Worm (Caenorhabditis elegans) whole organism, early embryonic: Measurements from ENCODE around the gene F21C10.9.

Experiments
- B0310.2 ChIP-seq: sonication (generic microtip); optimal IDR thresholded peaks from 2 replicates; lab custom pipeline; 2016; ENCODE audit warnings: mild to moderate bottlenecking, missing genetic modification characterization, missing compliant biosample characterization
- F13C5.2 ChIP-seq: sonication (generic microtip); optimal IDR thresholded peaks from 2 replicates; lab custom pipeline; 2017; ENCODE audit warnings: mild to moderate bottlenecking, missing genetic modification characterization, inconsistent platforms, missing compliant biosample characterization
- ama-1 ChIP-seq: fragments of 150-350 bp; optimal IDR thresholded peaks from 2 replicates; lab custom pipeline; 2014
- ceh-36 ChIP-seq: sonication (generic microtip); optimal IDR thresholded peaks from 2 replicates; lab custom pipeline; 2016; ENCODE audit warnings: missing genetic modification characterization, inconsistent platforms, missing compliant biosample characterization
- flt-1 ChIP-seq: fragments of 200-800 bp; sonication (Bioruptor generic); IDR thresholded peaks from 2 replicates; pipeline ENCODE4 v1.3.6; 2022; ENCODE audit warnings: missing genetic modification characterization, missing compliant biosample characterization
- hmbx-1 ChIP-seq: sonication (generic microtip); optimal IDR thresholded peaks from 2 replicates; lab custom pipeline; 2016; ENCODE audit warnings: mild to moderate bottlenecking, missing genetic modification characterization, missing compliant biosample characterization
- hmg-4 ChIP-seq: fragments of 200-800 bp; sonication (Bioruptor generic); optimal IDR thresholded peaks from 2 replicates; lab custom pipeline; 2018; ENCODE audit warnings: mild to moderate bottlenecking, missing genetic modification characterization, missing compliant biosample characterization
- pes-1 ChIP-seq: fragments of 200-800 bp; sonication (Bioruptor generic); IDR thresholded peaks from 2 replicates; pipeline ENCODE4 v1.3.6; 2022; ENCODE audit warnings: missing genetic modification reagents, missing genetic modification characterization, missing compliant biosample characterization
- sea-1 ChIP-seq: fragments of 200-800 bp; sonication (Bioruptor generic); conservative IDR thresholded peaks from 2 replicates; pipeline ENCODE4 v1.3.6; 2022; ENCODE audit warnings: missing genetic modification characterization, missing compliant biosample characterization
- tbx-11 ChIP-seq: fragments of 200-800 bp; sonication (Bioruptor generic); IDR thresholded peaks from 2 replicates; pipeline ENCODE4 v1.3.6; 2022; ENCODE audit warnings: missing genetic modification characterization, missing compliant biosample characterization
- tra-4 ChIP-seq: sonication (generic microtip); optimal IDR thresholded peaks from 2 replicates; lab custom pipeline; 2017; ENCODE audit warnings: missing genetic modification characterization, missing compliant biosample characterization

ce11 chrV:9073322-9074038 is 25.0 kb downstream of the F21C10.9 start, which contains the start of gene oac-50:
- TF ChIP-seq ceh-36 (tag; lab: Kevin White, UChicago) (no peak), ama-1 (lab: Kevin White, UChicago) (no peak), hmg-4 (GFP tag; lab: Kevin White, UChicago) (no peak), flt-1 (GFP tag; lab: Robert Waterston, UW) (no peak), sea-1 (no peak), F13C5.2 (tag; lab: Kevin White, UChicago) (no peak), tra-4 (tag; lab: Kevin White, UChicago) (no peak), tbx-11 (GFP tag; lab: Robert Waterston, UW) (no peak), pes-1 (no peak), B0310.2 (tag; lab: Kevin White, UChicago) (no peak), hmbx-1 (tag; lab: Kevin White, UChicago) (no peak)
